Fruit fly (Drosophila melanogaster): ENCODE data around the gene CG34283.

- TF ChIP-seq Ets96B (tag; optimal IDR thresholded peaks at IDR 0.05) (no peak), CG6854 (GFP tag; optimal IDR thresholded peaks at IDR 0.05) (no peak)
Observed at dm6 chr3R:18694952-18695351, 27.4 kb downstream of the CG34283 start, which contains the start of gene CG34282.
